Worm (Caenorhabditis elegans) whole organism, L4 larva: ENCODE results near the gene ZK616.2.

Experiments
- F26F4.8 ChIP-seq: fragments of 200-800 bp; sonication (Bioruptor generic); conservative IDR thresholded peaks from 2 replicates; pipeline ENCODE4 v1.3.6; 2022; ENCODE audit warnings: missing genetic modification characterization, missing compliant biosample characterization
- F37D6.2 ChIP-seq: sonication (generic microtip); optimal IDR thresholded peaks from 2 replicates; lab custom pipeline; 2016; ENCODE audit warnings: mild to moderate bottlenecking, missing genetic modification characterization, missing compliant biosample characterization
- F49E8.2 ChIP-seq: sonication (generic microtip); optimal IDR thresholded peaks from 2 replicates; lab custom pipeline; 2016; ENCODE audit warnings: missing compliant biosample characterization, mild to moderate bottlenecking, missing genetic modification characterization, borderline replicate concordance
- T20F7.1 ChIP-seq: fragments of 200-800 bp; sonication (Bioruptor generic); optimal IDR thresholded peaks from 2 replicates; lab custom pipeline; 2018; ENCODE audit warnings: mild to moderate bottlenecking, missing genetic modification characterization, missing compliant biosample characterization
- T26A8.4 ChIP-seq: fragments of 200-800 bp; sonication (Bioruptor generic); IDR thresholded peaks from 2 replicates; pipeline ENCODE4 v1.3.6; 2022; ENCODE audit warnings: missing genetic modification characterization, missing compliant biosample characterization
- Y105C5A.15 ChIP-seq: fragments of 200-800 bp; sonication (Bioruptor generic); IDR thresholded peaks from 2 replicates; pipeline ENCODE4 v1.3.6; 2022; ENCODE audit warnings: missing genetic modification characterization, missing compliant biosample characterization
- Y5F2A.4 ChIP-seq: fragments of 200-800 bp; sonication (Bioruptor generic); optimal IDR thresholded peaks from 2 replicates; lab custom pipeline; 2018; ENCODE audit warnings: mild to moderate bottlenecking, missing genetic modification characterization, missing compliant biosample characterization
- ZK337.2 ChIP-seq: fragments of 200-800 bp; sonication (Bioruptor generic); IDR thresholded peaks from 2 replicates; pipeline ENCODE4 v1.3.6; 2022; ENCODE audit warnings: missing genetic modification reagents, missing genetic modification characterization, missing compliant biosample characterization
- aly-2 ChIP-seq: sonication (generic microtip); optimal IDR thresholded peaks from 2 replicates; lab custom pipeline; 2018; ENCODE audit warnings: missing biosample characterization, missing genetic modification characterization
- ceh-32 ChIP-seq: sonication (generic microtip); optimal IDR thresholded peaks from 2 replicates; lab custom pipeline; 2016; ENCODE audit warnings: mild to moderate bottlenecking, missing genetic modification characterization, missing compliant biosample characterization; ENCODE audit not compliant: poor library complexity
- ceh-44 ChIP-seq: fragments of 200-800 bp; sonication (Bioruptor generic); IDR thresholded peaks from 2 replicates; pipeline ENCODE4 v1.3.6; 2022; ENCODE audit warnings: missing genetic modification reagents, missing genetic modification characterization, missing compliant biosample characterization
- ceh-62 ChIP-seq: sonication (generic microtip); optimal IDR thresholded peaks from 2 replicates; lab custom pipeline; 2017; ENCODE audit warnings: missing biosample characterization, missing genetic modification characterization
- ces-1 ChIP-seq: fragments of 150-350 bp; sonication (generic microtip); optimal IDR thresholded peaks from 4 replicates; lab custom pipeline; 2014; ENCODE audit warnings: missing biosample characterization, missing genetic modification reagents, missing genetic modification characterization
- cey-2 ChIP-seq: sonication (generic microtip); optimal IDR thresholded peaks from 3 replicates; lab custom pipeline; 2017; ENCODE audit warnings: missing genetic modification characterization, mild to moderate bottlenecking, missing compliant biosample characterization, antibody characterized with exemption, borderline replicate concordance; ENCODE audit not compliant: insufficient read depth
- ctbp-1 ChIP-seq: fragments of 200-800 bp; sonication (Bioruptor generic); IDR thresholded peaks from 2 replicates; pipeline ENCODE4 v1.3.6; 2022; ENCODE audit warnings: missing genetic modification reagents, missing genetic modification characterization, missing compliant biosample characterization
- daf-19 ChIP-seq: fragments of 200-800 bp; sonication (Bioruptor generic); conservative IDR thresholded peaks from 2 replicates; pipeline ENCODE4 v1.3.6; 2022; ENCODE audit warnings: missing genetic modification characterization, missing compliant biosample characterization
- daf-8 ChIP-seq: fragments of 200-800 bp; sonication (Bioruptor generic); IDR thresholded peaks from 2 replicates; pipeline ENCODE4 v1.3.6; 2022; ENCODE audit warnings: missing genetic modification characterization, missing compliant biosample characterization
- dmd-6 ChIP-seq: fragments of 200-800 bp; sonication (Bioruptor generic); IDR thresholded peaks from 2 replicates; pipeline ENCODE4 v1.3.6; 2022; ENCODE audit warnings: missing genetic modification reagents, missing genetic modification characterization, missing compliant biosample characterization
- dmd-9 ChIP-seq: fragments of 200-800 bp; sonication (Bioruptor generic); IDR thresholded peaks from 2 replicates; pipeline ENCODE4 v1.3.6; 2022; ENCODE audit warnings: missing genetic modification reagents, missing genetic modification characterization, missing compliant biosample characterization
- dpl-1 ChIP-seq: fragments of 150-350 bp; optimal IDR thresholded peaks from 2 replicates; lab custom pipeline; 2014; ENCODE audit warnings: missing biosample characterization, missing genetic modification reagents, missing genetic modification characterization
- dve-1 ChIP-seq: sonication (generic microtip); optimal IDR thresholded peaks from 2 replicates; lab custom pipeline; 2017; ENCODE audit warnings: antibody characterized with exemption, mild to moderate bottlenecking, missing genetic modification characterization, missing compliant biosample characterization; ENCODE audit not compliant: insufficient read depth
- egl-43 ChIP-seq: fragments of 200-800 bp; sonication (Bioruptor generic); IDR thresholded peaks from 2 replicates; pipeline ENCODE4 v1.3.6; 2022; ENCODE audit warnings: missing genetic modification reagents, missing genetic modification characterization, missing compliant biosample characterization
- fos-1 ChIP-seq: fragments of 150-350 bp; optimal IDR thresholded peaks from 2 replicates; lab custom pipeline; 2014; ENCODE audit warnings: missing biosample characterization, missing genetic modification characterization
- gei-8 ChIP-seq: fragments of 200-800 bp; sonication (Bioruptor generic); optimal IDR thresholded peaks from 2 replicates; lab custom pipeline; 2018; ENCODE audit warnings: mild to moderate bottlenecking, missing genetic modification characterization, missing compliant biosample characterization
- hif-1 ChIP-seq, 2 experiments: sonication (generic microtip); optimal IDR thresholded peaks; 2 replicates each; lab custom pipeline; 2016 to 2017; ENCODE audit warnings: missing compliant biosample characterization in 2 of 2, missing genetic modification characterization in 2 of 2, missing genetic modification reagents in 2 of 2, missing genotype in 2 of 2, mild to moderate bottlenecking in 1 of 2
- hmg-1.1 ChIP-seq: fragments of 200-800 bp; sonication (Bioruptor generic); IDR thresholded peaks from 2 replicates; pipeline ENCODE4 v1.3.6; 2022; ENCODE audit warnings: missing genetic modification reagents, missing genetic modification characterization, missing compliant biosample characterization
- jun-1 ChIP-seq: fragments of 150-350 bp; optimal IDR thresholded peaks from 2 replicates; lab custom pipeline; 2014; ENCODE audit warnings: missing biosample characterization, missing genetic modification reagents, missing genetic modification characterization
- lin-13 ChIP-seq: fragments of 150-350 bp; optimal IDR thresholded peaks from 2 replicates; lab custom pipeline; 2014; ENCODE audit warnings: missing biosample characterization, missing genetic modification reagents, missing genetic modification characterization
- mep-1 ChIP-seq: fragments of 150-350 bp; sonication (generic microtip); optimal IDR thresholded peaks from 3 replicates; lab custom pipeline; 2014; ENCODE audit warnings: missing biosample characterization, missing genetic modification characterization
- mes-2 ChIP-seq: sonication (generic microtip); optimal IDR thresholded peaks from 2 replicates; lab custom pipeline; 2016; ENCODE audit warnings: missing genotype, mild to moderate bottlenecking, missing genetic modification characterization, missing compliant biosample characterization; ENCODE audit not compliant: poor library complexity, severe bottlenecking
- nhr-10 ChIP-seq: fragments of 150-350 bp; optimal IDR thresholded peaks from 2 replicates; lab custom pipeline; 2014; ENCODE audit warnings: missing biosample characterization, missing genetic modification characterization
- nhr-102 ChIP-seq: sonication (generic microtip); optimal IDR thresholded peaks from 2 replicates; lab custom pipeline; 2016; ENCODE audit warnings: mild to moderate bottlenecking, missing genetic modification characterization, moderate library complexity, missing compliant biosample characterization
- nhr-111 ChIP-seq: fragments of 200-800 bp; sonication (Bioruptor generic); optimal IDR thresholded peaks from 2 replicates; lab custom pipeline; 2018; ENCODE audit warnings: mild to moderate bottlenecking, missing genetic modification characterization, missing compliant biosample characterization
- nhr-237 ChIP-seq: sonication (generic microtip); optimal IDR thresholded peaks from 2 replicates; lab custom pipeline; 2017; ENCODE audit warnings: missing biosample characterization, missing genetic modification characterization
- nhr-25 ChIP-seq: sonication (generic microtip); optimal IDR thresholded peaks from 2 replicates; lab custom pipeline; 2017; ENCODE audit warnings: missing genetic modification characterization, mild to moderate bottlenecking, missing compliant biosample characterization, antibody characterized with exemption, moderate library complexity, borderline replicate concordance; ENCODE audit not compliant: insufficient read depth
- nhr-28 ChIP-seq: fragments of 150-350 bp; optimal IDR thresholded peaks from 2 replicates; lab custom pipeline; 2014; ENCODE audit warnings: missing biosample characterization, missing genetic modification characterization
- nhr-41 ChIP-seq: fragments of 200-800 bp; sonication (Bioruptor generic); IDR thresholded peaks from 2 replicates; pipeline ENCODE4 v1.3.6; 2022; ENCODE audit warnings: missing genetic modification reagents, missing genetic modification characterization, missing compliant biosample characterization
- nhr-6 ChIP-seq: fragments of 150-350 bp; optimal IDR thresholded peaks from 2 replicates; lab custom pipeline; 2014; ENCODE audit warnings: missing biosample characterization, missing genetic modification characterization
- php-3 ChIP-seq: fragments of 200-800 bp; sonication (Bioruptor generic); IDR thresholded peaks from 2 replicates; pipeline ENCODE4 v1.3.6; 2022; ENCODE audit warnings: missing genetic modification reagents, missing genetic modification characterization, missing compliant biosample characterization
- rbr-2 ChIP-seq: sonication (generic microtip); optimal IDR thresholded peaks from 2 replicates; lab custom pipeline; 2016; ENCODE audit warnings: missing genotype, missing genetic modification characterization, missing compliant biosample characterization
- snpc-4 ChIP-seq: fragments of 150-350 bp; optimal IDR thresholded peaks from 2 replicates; lab custom pipeline; 2014; ENCODE audit warnings: missing biosample characterization, missing genetic modification characterization
- spr-1 ChIP-seq: sonication (generic microtip); optimal IDR thresholded peaks from 2 replicates; lab custom pipeline; 2016; ENCODE audit warnings: mild to moderate bottlenecking, missing genetic modification characterization, missing compliant biosample characterization
- tag-97 ChIP-seq: fragments of 200-800 bp; sonication (Bioruptor generic); IDR thresholded peaks from 2 replicates; pipeline ENCODE4 v1.3.6; 2022; ENCODE audit warnings: missing genetic modification characterization, missing compliant biosample characterization
- tra-1 ChIP-seq: fragments of 200-800 bp; sonication (Bioruptor generic); IDR thresholded peaks from 2 replicates; pipeline ENCODE4 v1.3.6; 2022; ENCODE audit warnings: missing genetic modification reagents, missing genetic modification characterization, missing compliant biosample characterization
- unc-130 ChIP-seq: sonication (generic microtip); optimal IDR thresholded peaks from 2 replicates; lab custom pipeline; 2016; ENCODE audit warnings: missing genetic modification reagents, missing genetic modification characterization, missing compliant biosample characterization
- unc-39 ChIP-seq: sonication (generic microtip); optimal IDR thresholded peaks from 2 replicates; lab custom pipeline; 2017; ENCODE audit warnings: missing biosample characterization, missing genetic modification characterization
- unc-62 ChIP-seq, 3 experiments: fragments of 150-350 bp in 1 of 3; sonication (generic microtip); optimal IDR thresholded peaks in 2 of 3; peaks in 1 of 3; 1 replicate in 1 of 3; 2 replicates in 2 of 3; lab custom pipeline; 2014 to 2017; ENCODE audit warnings: missing biosample characterization in 3 of 3, missing genetic modification characterization in 3 of 3, missing genetic modification reagents in 3 of 3, missing genotype in 1 of 3
- vab-7 ChIP-seq: fragments of 200-800 bp; sonication (Bioruptor generic); IDR thresholded peaks from 2 replicates; pipeline ENCODE4 v1.3.6; 2022; ENCODE audit warnings: missing genetic modification reagents, missing genetic modification characterization, missing compliant biosample characterization
- zfp-3 ChIP-seq: fragments of 200-800 bp; sonication (Bioruptor generic); conservative IDR thresholded peaks from 2 replicates; pipeline ENCODE4 v1.3.6; 2022; ENCODE audit warnings: missing genetic modification reagents, missing genetic modification characterization, missing compliant biosample characterization
- zip-2 ChIP-seq: fragments of 150-350 bp; optimal IDR thresholded peaks from 2 replicates; lab custom pipeline; 2014; ENCODE audit warnings: missing biosample characterization, missing genetic modification characterization
- ztf-11 ChIP-seq: fragments of 150-350 bp; optimal IDR thresholded peaks from 2 replicates; lab custom pipeline; 2014; ENCODE audit warnings: missing biosample characterization, missing genetic modification characterization

ZK616.2 gene

DNA sequence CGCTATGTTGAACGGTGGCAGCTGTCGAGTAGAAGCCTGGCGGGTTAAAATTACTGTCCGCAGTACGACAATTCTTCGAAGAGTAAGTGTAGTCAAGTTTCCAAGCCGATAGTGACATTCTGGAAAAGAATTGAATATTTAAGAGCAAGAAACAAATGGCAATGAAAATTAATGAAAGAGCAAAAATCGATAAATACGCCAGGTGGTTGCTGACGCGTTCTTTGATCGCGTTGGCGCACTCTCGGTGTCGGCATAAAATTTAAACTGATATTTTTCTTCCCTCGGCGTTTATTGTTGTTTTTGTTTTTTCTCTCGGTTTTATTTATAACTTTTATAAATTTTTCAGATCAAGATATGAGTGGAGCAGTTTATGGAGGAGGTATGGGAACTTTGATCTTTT, 3.0 kb upstream of the ZK616.2 start, which contains the start of the genes perm-3 and swsn-6 (continued):
- TF ChIP-seq nhr-6 (tag; lab: Kevin White, UChicago) (peak; percentile 37), ceh-32 (tag; lab: Kevin White, UChicago) (no peak), ztf-11 (no peak), tag-97 (GFP tag; lab: Robert Waterston, UW) (no peak), fos-1 (tag; lab: Kevin White, UChicago) (no peak), dve-1 (tag; lab: Kevin White, UChicago) (peak; percentile 62), dmd-6 (no peak; the same call in 1 of the 2 replicates), ctbp-1 (no peak), hmg-1.1 (GFP tag; lab: Robert Waterston, UW) (peak; percentile 68), ceh-62 (tag; lab: Kevin White, UChicago) (no peak), jun-1 (tag; lab: Kevin White, UChicago) (no peak), nhr-237 (tag; lab: Kevin White, UChicago) (no peak), egl-43 (GFP tag; lab: Robert Waterston, UW) (no peak), tra-1 (GFP tag; lab: Robert Waterston, UW) (no peak), vab-7 (GFP tag; lab: Robert Waterston, UW) (no peak), dpl-1 (GFP tag; lab: Kevin White, UChicago) (peak; percentile 86), F49E8.2 (tag; lab: Kevin White, UChicago) (no peak), daf-19 (GFP tag; lab: Robert Waterston, UW) (no peak), snpc-4 (tag; lab: Kevin White, UChicago) (no peak), unc-39 (tag; lab: Kevin White, UChicago) (no peak), daf-8 (GFP tag; lab: Robert Waterston, UW) (no peak), zip-2 (tag; lab: Kevin White, UChicago) (no peak), nhr-102 (tag; lab: Kevin White, UChicago) (peak; percentile 76), ces-1 (no peak), rbr-2 (peak; percentile 78), mes-2 (tag; lab: Kevin White, UChicago) (peak; percentile 90), Y105C5A.15 (no peak), T26A8.4 (GFP tag; lab: Robert Waterston, UW) (no peak), aly-2 (tag; lab: Kevin White, UChicago) (no peak), lin-13 (GFP tag; lab: Kevin White, UChicago) (peak; percentile 63), unc-130 (no peak), Y5F2A.4 (no peak), nhr-28 (peak; percentile 28), spr-1 (tag; lab: Kevin White, UChicago) (peak; percentile 35), zfp-3 (GFP tag; lab: Robert Waterston, UW) (0 out of 2 replicates have a peak, but pooled peaks have one; percentile 54), nhr-111 (no peak), T20F7.1 (GFP tag; lab: Kevin White, UChicago) (peak; percentile 41), gei-8 (GFP tag; lab: Kevin White, UChicago) (no peak), nhr-25 (no peak), nhr-41 (GFP tag; lab: Robert Waterston, UW) (no peak), ceh-44 (GFP tag; lab: Robert Waterston, UW) (no peak), cey-2 (tag; lab: Kevin White, UChicago) (no peak), ZK337.2 (GFP tag; lab: Robert Waterston, UW) (no peak), unc-62 (GFP tag; optimal IDR thresholded peaks at IDR 0.05 in 1 of 2; lab: Kevin White, UChicago) (no peak), unc-62 (tag; optimal IDR thresholded peaks at IDR 0.05; lab: Kevin White, UChicago) (no peak), mep-1 (peak; percentile 78), php-3 (GFP tag; lab: Robert Waterston, UW) (0 out of 2 replicates have a peak, but pooled peaks have one; percentile 45), nhr-10 (tag; lab: Kevin White, UChicago) (no peak), F26F4.8 (GFP tag; lab: Robert Waterston, UW) (no peak), F37D6.2 (tag; lab: Kevin White, UChicago) (peak; percentile 70), hif-1 (tag; optimal IDR thresholded peaks at IDR 0.05; lab: Kevin White, UChicago) (no peak), dmd-9 (no peak)
